Fruit fly (Drosophila melanogaster): ENCODE results near the gene Cpr65Ax2.

Gene Cpr65Ax2

DNA sequence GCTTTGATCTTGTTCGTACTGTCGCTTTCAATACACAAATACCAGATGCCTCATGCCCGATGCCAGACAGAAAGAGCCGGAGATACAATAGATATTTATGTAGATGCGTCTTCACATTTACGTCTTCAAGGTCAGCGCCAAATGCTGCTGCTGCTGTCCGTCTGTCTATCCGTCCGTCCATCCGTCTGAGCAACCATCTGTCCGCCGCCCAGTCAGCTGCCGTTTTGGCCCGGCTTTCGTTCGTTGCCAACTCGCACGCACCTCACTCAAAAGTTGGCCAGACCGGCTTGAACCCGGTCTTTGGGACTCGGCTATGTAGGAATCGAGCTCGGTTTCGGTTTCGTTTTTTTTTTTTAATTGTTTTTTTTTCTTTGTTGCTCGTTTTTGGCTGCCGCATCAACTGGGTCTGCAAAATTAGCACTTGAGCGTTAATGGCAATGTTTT is 4.3 kb upstream of the Cpr65Ax2 start (continued):
- TF ChIP-seq pan (optimal IDR thresholded peaks at IDR 0.05): no peak
- no peak for TF ChIP-seq pan (GFP tag; optimal IDR thresholded peaks at IDR 0.05 in 1 of 2, IDR thresholded peaks at IDR 0.05 in 1 of 2)
- no peak for TF ChIP-seq CG7745 (tag; optimal IDR thresholded peaks at IDR 0.05)
- TF ChIP-seq CG8089 (GFP tag; optimal IDR thresholded peaks at IDR 0.05): no peak
- no peak for TF ChIP-seq row (GFP tag; IDR thresholded peaks at IDR 0.05)
- TF ChIP-seq D19A (tag; optimal IDR thresholded peaks at IDR 0.05): no peak
- no peak for TF ChIP-seq CG10267 (tag; optimal IDR thresholded peaks at IDR 0.05)
- TF ChIP-seq ftz-f1 (GFP tag; optimal IDR thresholded peaks at IDR 0.05): peak; percentile 71
- TF ChIP-seq cwo (GFP tag; optimal IDR thresholded peaks at IDR 0.05): no peak
- no peak for TF ChIP-seq CG1647 (GFP tag; optimal IDR thresholded peaks at IDR 0.05)
- TF ChIP-seq Doc3 (GFP tag; IDR thresholded peaks at IDR 0.05; ENCODE audit: partially characterized antibody): no peak
- TF ChIP-seq yki (optimal IDR thresholded peaks at IDR 0.05): no peak
- TF ChIP-seq CG17912 (GFP tag; optimal IDR thresholded peaks at IDR 0.05): no peak
- peak; percentile 82 for TF ChIP-seq sd (tag; optimal IDR thresholded peaks at IDR 0.05)
- peak; percentile 98 for TF ChIP-seq chinmo (GFP tag; IDR thresholded peaks at IDR 0.05; ENCODE audit: partially characterized antibody)
- TF ChIP-seq Sox100B (GFP tag; optimal IDR thresholded peaks at IDR 0.05): no peak
- no peak for TF ChIP-seq Awh (GFP tag; IDR thresholded peaks at IDR 0.05)
- TF ChIP-seq Ssrp (tag; optimal IDR thresholded peaks at IDR 0.05): no peak
- TF ChIP-seq GATAe (GFP tag; conservative IDR thresholded peaks at IDR 0.05): no peak
- TF ChIP-seq CG10147 (GFP tag; optimal IDR thresholded peaks at IDR 0.05): no peak
- no peak for TF ChIP-seq pb (GFP tag; optimal IDR thresholded peaks at IDR 0.05)
- TF ChIP-seq shn (GFP tag; optimal IDR thresholded peaks at IDR 0.05): no peak
- TF ChIP-seq nau (GFP tag; optimal IDR thresholded peaks at IDR 0.05): no peak
- TF ChIP-seq CG3838 (GFP tag; optimal IDR thresholded peaks at IDR 0.05): no peak
- no peak for TF ChIP-seq hkb (optimal IDR thresholded peaks at IDR 0.05)
- no peak for TF ChIP-seq hkb (GFP tag; IDR thresholded peaks at IDR 0.05)
- no peak for TF ChIP-seq CoRest (tag; optimal IDR thresholded peaks at IDR 0.05)
- peak; percentile 71 for TF ChIP-seq abd-A (tag; optimal IDR thresholded peaks at IDR 0.05)
- TF ChIP-seq ash1 (GFP tag; optimal IDR thresholded peaks at IDR 0.05): no peak
- TF ChIP-seq CG32767 (GFP tag; IDR thresholded peaks at IDR 0.05): no peak
- no peak for TF ChIP-seq hbn (GFP tag; IDR thresholded peaks at IDR 0.05; ENCODE audit: partially characterized antibody)
- TF ChIP-seq Ada2b (GFP tag; IDR thresholded peaks at IDR 0.05): no peak

DNA sequence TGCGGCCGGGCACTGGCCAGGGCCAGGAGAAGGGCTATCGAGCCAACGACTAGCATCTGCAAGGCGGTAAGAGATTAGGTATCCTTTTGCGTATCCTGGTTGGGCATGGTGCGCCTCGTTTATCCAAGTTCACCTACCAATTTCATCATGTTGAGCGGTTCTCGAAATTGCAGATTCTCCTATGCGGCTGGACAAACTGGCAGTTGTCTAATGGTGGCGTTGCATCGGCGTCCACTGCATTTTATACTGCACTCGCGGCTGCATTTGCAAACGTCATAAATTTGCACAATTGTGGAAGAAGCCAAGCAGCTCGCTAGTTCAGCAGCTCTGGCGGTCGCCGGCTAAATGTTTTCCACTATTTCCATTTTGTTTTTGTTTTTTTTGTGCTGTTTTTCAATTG is 1.9 kb upstream of the Cpr65Ax2 start, which contains the start of gene Acp65Aa:
Gene Acp65Aa (minus strand): TSS at position 215 of the 400 bp plus-strand sequence.
- TF ChIP-seq CG14710 (tag; optimal IDR thresholded peaks at IDR 0.05) (no peak), CG2712 (tag; optimal IDR thresholded peaks at IDR 0.05) (no peak), lmd (GFP tag; IDR thresholded peaks at IDR 0.05) (0 out of 2 replicates have a peak, but pooled peaks have one; percentile 4), Bdp1 (GFP tag; optimal IDR thresholded peaks at IDR 0.05) (no peak), gem (tag; optimal IDR thresholded peaks at IDR 0.05) (no peak), stwl (tag; optimal IDR thresholded peaks at IDR 0.05) (no peak), her (GFP tag; optimal IDR thresholded peaks at IDR 0.05) (no peak), ara (GFP tag; IDR thresholded peaks at IDR 0.05) (no peak), Ets65A (GFP tag) (peak; percentile 90), Vsx1 (GFP tag; optimal IDR thresholded peaks at IDR 0.05) (no peak), CG10959 (GFP tag; IDR thresholded peaks at IDR 0.05) (no peak)
